Worm (Caenorhabditis elegans): ENCODE data around the gene math-16.

math-16 gene

DNA sequence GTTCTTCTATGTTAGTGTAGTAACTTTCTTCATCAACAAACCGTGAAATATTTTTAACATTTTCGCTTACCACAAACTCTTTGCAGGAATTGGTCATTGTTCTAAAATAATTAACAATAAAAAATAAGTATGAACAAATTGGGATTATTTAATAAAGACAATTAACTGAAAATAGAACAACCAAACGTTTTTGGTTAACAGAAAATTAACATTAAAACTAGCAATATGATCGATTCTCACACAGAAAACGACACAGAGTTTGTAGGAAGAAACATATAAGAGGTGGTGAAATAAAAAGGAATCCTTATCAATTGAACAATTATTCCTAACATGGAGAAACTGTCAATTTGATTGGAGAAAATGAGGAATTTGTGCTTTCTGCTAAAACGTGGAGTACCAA is at the start of gene math-16:
math-16 (minus strand) TSS at position 101 of the 400 bp plus-strand sequence.
- TF ChIP-seq ceh-43 (GFP tag; optimal IDR thresholded peaks at IDR 0.05) = no peak
- TF ChIP-seq zip-8 (tag; optimal IDR thresholded peaks at IDR 0.05) = no peak
- TF ChIP-seq ham-2 (GFP tag; optimal IDR thresholded peaks at IDR 0.05) = no peak
- no peak for TF ChIP-seq nhr-12 (tag; optimal IDR thresholded peaks at IDR 0.05)
- no peak for TF ChIP-seq M03D4.4 (tag; optimal IDR thresholded peaks at IDR 0.05)
- TF ChIP-seq unc-120 (tag; optimal IDR thresholded peaks at IDR 0.05; ENCODE audit: poor library complexity, severe bottlenecking) = no peak
- TF ChIP-seq sem-2 (GFP tag; optimal IDR thresholded peaks at IDR 0.05) = no peak

ce11 chrII:1926162-1926561 is 47.6 kb upstream of the math-16 start, which contains the start of gene F52C6.2:
Gene F52C6.2 (plus strand): TSS chrII:1926462.
- no peak for TF ChIP-seq nhr-28 (tag; optimal IDR thresholded peaks at IDR 0.05)
- no peak for TF ChIP-seq lin-13 (tag; optimal IDR thresholded peaks at IDR 0.05)
- TF ChIP-seq mep-1 (tag; optimal IDR thresholded peaks at IDR 0.05) = no peak

- TF ChIP-seq ceh-83 (GFP tag; optimal IDR thresholded peaks at IDR 0.05) (no peak), ham-2 (GFP tag; optimal IDR thresholded peaks at IDR 0.05) (no peak), drap-1 (GFP tag; optimal IDR thresholded peaks at IDR 0.05) (no peak), unc-62 (GFP tag; optimal IDR thresholded peaks at IDR 0.05) (no peak), mep-1 (tag; optimal IDR thresholded peaks at IDR 0.05) (no peak)
Observed at ce11 chrII:1924459-1924858, 45.9 kb upstream of the math-16 start, which contains the start of gene F52C6.3. Gene F52C6.3 (plus strand): TSS chrII:1924759.

- TF ChIP-seq nhr-28 (tag; optimal IDR thresholded peaks at IDR 0.05) (no peak), lin-32 (GFP tag; optimal IDR thresholded peaks at IDR 0.05) (no peak), blmp-1 (tag; optimal IDR thresholded peaks at IDR 0.05) (no peak), zip-8 (tag; optimal IDR thresholded peaks at IDR 0.05) (no peak), unc-120 (tag; optimal IDR thresholded peaks at IDR 0.05; ENCODE audit: poor library complexity, severe bottlenecking) (no peak), snpc-4 (tag; optimal IDR thresholded peaks at IDR 0.05) (no peak), ceh-39 (tag; optimal IDR thresholded peaks at IDR 0.05) (no peak), lin-13 (tag; optimal IDR thresholded peaks at IDR 0.05) (no peak), elt-1 (tag; optimal IDR thresholded peaks at IDR 0.05; ENCODE audit: borderline replicate concordance, insufficient read depth) (no peak), tbx-8 (GFP tag; optimal IDR thresholded peaks at IDR 0.05) (no peak), sptf-1 (tag; optimal IDR thresholded peaks at IDR 0.05) (no peak), nhr-76 (tag; optimal IDR thresholded peaks at IDR 0.05) (no peak)
Observed at ce11 chrII:1922665-1923187, 44.2 kb upstream of the math-16 start, which contains the start of the genes bath-2 and F52C6.4. Gene bath-2 (minus strand): TSS chrII:1922765. Gene F52C6.4 (plus strand): TSS chrII:1923137.

DNA sequence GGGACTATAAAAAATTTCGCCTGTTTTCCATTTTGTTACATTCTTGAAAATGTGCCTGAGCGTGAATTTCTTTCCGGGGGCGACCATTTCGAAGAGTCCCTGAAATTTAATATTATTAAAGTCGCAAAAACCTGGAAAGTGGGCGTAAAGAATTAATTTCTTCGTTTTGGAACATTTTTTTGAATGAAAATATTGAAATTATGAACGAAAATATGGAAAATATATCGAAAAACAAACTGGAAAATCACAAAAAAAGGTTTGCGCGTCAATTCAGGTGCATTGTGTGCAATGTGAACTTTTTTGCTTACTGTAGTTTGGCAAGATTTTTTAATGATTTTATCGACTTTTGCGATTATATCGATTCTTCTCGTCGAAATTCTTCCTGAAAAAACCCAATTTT is 42.5 kb upstream of the math-16 start, which contains the start of gene bath-7:
bath-7 (minus strand) TSS at position 101 of the 400 bp plus-strand sequence.
- no peak for TF ChIP-seq cnd-1 (tag; optimal IDR thresholded peaks at IDR 0.05)
- no peak for TF ChIP-seq mab-5 (tag; optimal IDR thresholded peaks at IDR 0.05)
- TF ChIP-seq nhr-28 (tag; optimal IDR thresholded peaks at IDR 0.05) = no peak
- no peak for TF ChIP-seq unc-62 (GFP tag; optimal IDR thresholded peaks at IDR 0.05)
- TF ChIP-seq nhr-237 (tag; optimal IDR thresholded peaks at IDR 0.05) = no peak
- no peak for TF ChIP-seq ztf-11 (tag; optimal IDR thresholded peaks at IDR 0.05)
- TF ChIP-seq ham-2 (GFP tag; optimal IDR thresholded peaks at IDR 0.05) = no peak
- no peak for TF ChIP-seq zip-8 (tag; optimal IDR thresholded peaks at IDR 0.05)
- TF ChIP-seq sem-2 (GFP tag; optimal IDR thresholded peaks at IDR 0.05) = no peak
- no peak for TF ChIP-seq ceh-39 (tag; optimal IDR thresholded peaks at IDR 0.05)
- no peak for TF ChIP-seq ceh-83 (GFP tag; optimal IDR thresholded peaks at IDR 0.05)
- no peak for TF ChIP-seq sptf-1 (tag; optimal IDR thresholded peaks at IDR 0.05)
- no peak for TF ChIP-seq ces-1 (GFP tag; optimal IDR thresholded peaks at IDR 0.05)
- no peak for TF ChIP-seq M03D4.4 (tag; optimal IDR thresholded peaks at IDR 0.05)
- TF ChIP-seq elt-1 (tag; optimal IDR thresholded peaks at IDR 0.05; ENCODE audit: borderline replicate concordance, insufficient read depth) = no peak
- TF ChIP-seq lin-32 (GFP tag; optimal IDR thresholded peaks at IDR 0.05) = no peak

ce11 chrII:1917862-1918261 is 39.3 kb upstream of the math-16 start, which contains the start of gene bath-4:
Gene bath-4 (minus strand): TSS chrII:1917962.
- TF ChIP-seq ztf-11 (tag; optimal IDR thresholded peaks at IDR 0.05) (no peak), nhr-76 (tag; optimal IDR thresholded peaks at IDR 0.05) (no peak), ceh-39 (tag; optimal IDR thresholded peaks at IDR 0.05) (no peak), hlh-1 (tag; optimal IDR thresholded peaks at IDR 0.05) (no peak), ces-1 (GFP tag; optimal IDR thresholded peaks at IDR 0.05) (no peak), ceh-83 (GFP tag; optimal IDR thresholded peaks at IDR 0.05) (no peak), sptf-1 (tag; optimal IDR thresholded peaks at IDR 0.05) (no peak), sem-2 (GFP tag; optimal IDR thresholded peaks at IDR 0.05) (no peak), snpc-4 (tag; optimal IDR thresholded peaks at IDR 0.05) (no peak), elt-3 (tag; optimal IDR thresholded peaks at IDR 0.05) (no peak)

Data from whole organism, mixed stage, embryonic.